Worm (Caenorhabditis elegans): ENCODE data around the gene cyp-35C1.
A peak's percentile ranks its signal among the peaks of the same experiment; 100 is the strongest.

cyp-35C1 gene

ce11 chrV:13904446-13904845 lies 6.2 kb upstream of the cyp-35C1 start, which contains the start of gene stdh-3:
TSS of gene stdh-3 (plus strand) at chrV:13904611.
- TF ChIP-seq sma-9 (GFP tag; optimal IDR thresholded peaks at IDR 0.05) (no peak), sma-9 (tag; optimal IDR thresholded peaks at IDR 0.05) (no peak), alr-1 (tag; optimal IDR thresholded peaks at IDR 0.05) (no peak), sma-3 (GFP tag; optimal IDR thresholded peaks at IDR 0.05) (no peak), unc-55 (GFP tag; optimal IDR thresholded peaks at IDR 0.05) (no peak)

- TF ChIP-seq mab-5 (tag; optimal IDR thresholded peaks at IDR 0.05): no peak
These were observed 4.2 kb upstream of the cyp-35C1 start, which contains the start of gene C06B3.1 for ce11 chrV:13902495-13902894. TSS of gene C06B3.1 (plus strand) at chrV:13902795.

ce11 chrV:13899213-13899612 lies 926 bp upstream of the cyp-35C1 start, which contains the start of gene oac-3:
TSS of gene oac-3 (plus strand) at chrV:13899513.
- TF ChIP-seq R02D3.7 (tag; optimal IDR thresholded peaks at IDR 0.05): no peak
- TF ChIP-seq dmd-4 (tag; optimal IDR thresholded peaks at IDR 0.05): no peak
- no peak for TF ChIP-seq ztf-1 (GFP tag; conservative IDR thresholded peaks at IDR 0.05)
- no peak for TF ChIP-seq aly-2 (tag; optimal IDR thresholded peaks at IDR 0.05)
- no peak for TF ChIP-seq sma-9 (GFP tag; optimal IDR thresholded peaks at IDR 0.05)
- no peak for TF ChIP-seq sma-9 (tag; optimal IDR thresholded peaks at IDR 0.05)
- no peak for TF ChIP-seq mab-5 (tag; optimal IDR thresholded peaks at IDR 0.05)
- no peak for TF ChIP-seq ceh-16 (tag; optimal IDR thresholded peaks at IDR 0.05)
- TF ChIP-seq nhr-23 (tag; optimal IDR thresholded peaks at IDR 0.05): no peak
- TF ChIP-seq nhr-12 (tag; optimal IDR thresholded peaks at IDR 0.05): no peak
- no peak for TF ChIP-seq unc-39 (tag; optimal IDR thresholded peaks at IDR 0.05)
- TF ChIP-seq mbf-1 (tag; optimal IDR thresholded peaks at IDR 0.05): no peak
- no peak for TF ChIP-seq zag-1 (tag; optimal IDR thresholded peaks at IDR 0.05)
- no peak for TF ChIP-seq ztf-11 (tag; optimal IDR thresholded peaks at IDR 0.05)

ce11 chrV:13893583-13893982 lies 4.7 kb downstream of the cyp-35C1 start:
- peak; percentile 51 for TF ChIP-seq sma-9 (GFP tag; optimal IDR thresholded peaks at IDR 0.05)
- TF ChIP-seq sma-9 (tag; optimal IDR thresholded peaks at IDR 0.05): no peak
- peak; percentile 30 for TF ChIP-seq crh-2 (tag; optimal IDR thresholded peaks at IDR 0.05)
- TF ChIP-seq fos-1 (tag; optimal IDR thresholded peaks at IDR 0.05): peak; percentile 96
- no peak for TF ChIP-seq ZK546.5 (tag; optimal IDR thresholded peaks at IDR 0.05)
- TF ChIP-seq mdl-1 (tag; optimal IDR thresholded peaks at IDR 0.05): no peak

ce11 chrV:13892457-13893375 lies 5.6 kb downstream of the cyp-35C1 start, which contains the start of gene sptl-3:
TSS of gene sptl-3 (plus strand) at chrV:13893325.
- TF ChIP-seq nhr-21 (tag; optimal IDR thresholded peaks at IDR 0.05) (peak; percentile 73), lin-13 (GFP tag; optimal IDR thresholded peaks at IDR 0.05) (no peak), ama-1 (optimal IDR thresholded peaks at IDR 0.05) (no peak), unc-55 (GFP tag; optimal IDR thresholded peaks at IDR 0.05) (no peak), ztf-11 (tag; optimal IDR thresholded peaks at IDR 0.05) (no peak), snpc-4 (tag; optimal IDR thresholded peaks at IDR 0.05) (no peak), blmp-1 (tag; optimal IDR thresholded peaks at IDR 0.05; ENCODE audit: insufficient read depth) (peak; percentile 58), sem-4 (tag; optimal IDR thresholded peaks at IDR 0.05) (no peak), aly-2 (tag; optimal IDR thresholded peaks at IDR 0.05) (no peak), elt-3 (tag; optimal IDR thresholded peaks at IDR 0.05) (no peak), egl-27 (tag; optimal IDR thresholded peaks at IDR 0.05) (no peak), R02D3.7 (tag; optimal IDR thresholded peaks at IDR 0.05) (no peak), nhr-25 (tag; optimal IDR thresholded peaks at IDR 0.05) (peak; percentile 53), mdl-1 (tag; optimal IDR thresholded peaks at IDR 0.05) (peak in 1 of 2 experiments; percentile 5), C34F6.9 (tag; optimal IDR thresholded peaks at IDR 0.05) (peak; percentile 21), fos-1 (tag; optimal IDR thresholded peaks at IDR 0.05) (peak; percentile 60), crh-2 (tag; optimal IDR thresholded peaks at IDR 0.05) (peak; percentile 74), lsy-2 (tag; optimal IDR thresholded peaks at IDR 0.05) (peak in 1 of 2 experiments; percentile 1), nhr-129 (tag; optimal IDR thresholded peaks at IDR 0.05) (peak; percentile 53), ztf-4 (tag; optimal IDR thresholded peaks at IDR 0.05) (peak; percentile 13), dmd-4 (tag; optimal IDR thresholded peaks at IDR 0.05) (no peak), F13H6.1 (tag; optimal IDR thresholded peaks at IDR 0.05) (peak; percentile 49), unc-39 (tag; optimal IDR thresholded peaks at IDR 0.05) (no peak), sma-9 (GFP tag; optimal IDR thresholded peaks at IDR 0.05) (peak; percentile 71), sma-9 (tag; optimal IDR thresholded peaks at IDR 0.05) (no peak), nhr-11 (tag; optimal IDR thresholded peaks at IDR 0.05) (no peak), ZK546.5 (tag; optimal IDR thresholded peaks at IDR 0.05) (no peak), sma-3 (GFP tag; optimal IDR thresholded peaks at IDR 0.05) (peak; percentile 58), ceh-82 (tag; optimal IDR thresholded peaks at IDR 0.05) (no peak), gmeb-1 (tag; optimal IDR thresholded peaks at IDR 0.05) (no peak)

Data from whole organism, L2 larva.